Worm (Caenorhabditis elegans) whole organism, L4 larva: ENCODE results near the gene spe-10.

Experiments
- D1046.2 ChIP-seq: fragments of 200-800 bp; sonication (Bioruptor generic); IDR thresholded peaks from 2 replicates; pipeline ENCODE4 v1.3.6; 2022; ENCODE audit warnings: missing genetic modification characterization, missing compliant biosample characterization
- F10B5.3 ChIP-seq: sonication (generic microtip); optimal IDR thresholded peaks from 2 replicates; lab custom pipeline; 2016; ENCODE audit warnings: mild to moderate bottlenecking, missing genetic modification characterization, missing compliant biosample characterization
- F37D6.2 ChIP-seq: sonication (generic microtip); optimal IDR thresholded peaks from 2 replicates; lab custom pipeline; 2016; ENCODE audit warnings: mild to moderate bottlenecking, missing genetic modification characterization, missing compliant biosample characterization
- F44E2.7 ChIP-seq: fragments of 200-800 bp; sonication (Bioruptor generic); IDR thresholded peaks from 2 replicates; pipeline ENCODE4 v2.1.2; 2022; ENCODE audit warnings: missing genetic modification characterization, missing compliant biosample characterization
- T20F7.1 ChIP-seq: fragments of 200-800 bp; sonication (Bioruptor generic); optimal IDR thresholded peaks from 2 replicates; lab custom pipeline; 2018; ENCODE audit warnings: mild to moderate bottlenecking, missing genetic modification characterization, missing compliant biosample characterization
- Y48G9A.11 ChIP-seq: fragments of 200-800 bp; sonication (Bioruptor generic); IDR thresholded peaks from 2 replicates; pipeline ENCODE4 v1.3.6; 2022; ENCODE audit warnings: missing genetic modification reagents, missing genetic modification characterization, missing compliant biosample characterization
- Y75B8A.6 ChIP-seq: fragments of 200-800 bp; sonication (Bioruptor generic); IDR thresholded peaks from 2 replicates; pipeline ENCODE4 v1.3.6; 2022; ENCODE audit warnings: missing genetic modification reagents, missing genetic modification characterization, missing compliant biosample characterization
- ceh-82 ChIP-seq: sonication (generic microtip); optimal IDR thresholded peaks from 2 replicates; lab custom pipeline; 2017; ENCODE audit warnings: missing biosample characterization, missing genetic modification characterization
- cey-2 ChIP-seq: sonication (generic microtip); optimal IDR thresholded peaks from 3 replicates; lab custom pipeline; 2017; ENCODE audit warnings: missing genetic modification characterization, mild to moderate bottlenecking, missing compliant biosample characterization, antibody characterized with exemption, borderline replicate concordance; ENCODE audit not compliant: insufficient read depth
- daf-16 ChIP-seq, 3 experiments: sonication (generic microtip); optimal IDR thresholded peaks; 2 replicates each; lab custom pipeline; 2016 to 2017; ENCODE audit warnings: missing genetic modification characterization in 3 of 3, missing genetic modification reagents in 3 of 3, mild to moderate bottlenecking in 2 of 3, missing compliant biosample characterization in 2 of 3, missing biosample characterization in 1 of 3, moderate library complexity in 1 of 3
- daf-19 ChIP-seq: fragments of 200-800 bp; sonication (Bioruptor generic); conservative IDR thresholded peaks from 2 replicates; pipeline ENCODE4 v1.3.6; 2022; ENCODE audit warnings: missing genetic modification characterization, missing compliant biosample characterization
- daf-8 ChIP-seq: fragments of 200-800 bp; sonication (Bioruptor generic); IDR thresholded peaks from 2 replicates; pipeline ENCODE4 v1.3.6; 2022; ENCODE audit warnings: missing genetic modification characterization, missing compliant biosample characterization
- dmd-6 ChIP-seq: fragments of 200-800 bp; sonication (Bioruptor generic); IDR thresholded peaks from 2 replicates; pipeline ENCODE4 v1.3.6; 2022; ENCODE audit warnings: missing genetic modification reagents, missing genetic modification characterization, missing compliant biosample characterization
- dmd-8 ChIP-seq: fragments of 200-800 bp; sonication (Bioruptor generic); IDR thresholded peaks from 2 replicates; pipeline ENCODE4 v1.3.6; 2022; ENCODE audit warnings: missing genetic modification characterization, missing compliant biosample characterization
- dve-1 ChIP-seq: sonication (generic microtip); optimal IDR thresholded peaks from 2 replicates; lab custom pipeline; 2017; ENCODE audit warnings: antibody characterized with exemption, mild to moderate bottlenecking, missing genetic modification characterization, missing compliant biosample characterization; ENCODE audit not compliant: insufficient read depth
- egl-27 ChIP-seq: sonication (generic microtip); optimal IDR thresholded peaks from 3 replicates; lab custom pipeline; 2017; ENCODE audit warnings: missing biosample characterization, missing genetic modification reagents, missing genetic modification characterization
- egl-43 ChIP-seq: fragments of 200-800 bp; sonication (Bioruptor generic); IDR thresholded peaks from 2 replicates; pipeline ENCODE4 v1.3.6; 2022; ENCODE audit warnings: missing genetic modification reagents, missing genetic modification characterization, missing compliant biosample characterization
- hlh-11 ChIP-seq: fragments of 200-800 bp; sonication (Bioruptor generic); optimal IDR thresholded peaks from 2 replicates; lab custom pipeline; 2018; ENCODE audit warnings: mild to moderate bottlenecking, missing genetic modification characterization, missing compliant biosample characterization
- mxl-3 ChIP-seq: fragments of 200-800 bp; sonication (Bioruptor generic); optimal IDR thresholded peaks from 2 replicates; lab custom pipeline; 2018; ENCODE audit warnings: mild to moderate bottlenecking, missing genetic modification characterization, missing compliant biosample characterization
- nhr-10 ChIP-seq: fragments of 150-350 bp; optimal IDR thresholded peaks from 2 replicates; lab custom pipeline; 2014; ENCODE audit warnings: missing biosample characterization, missing genetic modification characterization
- nhr-102 ChIP-seq: sonication (generic microtip); optimal IDR thresholded peaks from 2 replicates; lab custom pipeline; 2016; ENCODE audit warnings: mild to moderate bottlenecking, missing genetic modification characterization, moderate library complexity, missing compliant biosample characterization
- nhr-25 ChIP-seq: sonication (generic microtip); optimal IDR thresholded peaks from 2 replicates; lab custom pipeline; 2017; ENCODE audit warnings: missing genetic modification characterization, mild to moderate bottlenecking, missing compliant biosample characterization, antibody characterized with exemption, moderate library complexity, borderline replicate concordance; ENCODE audit not compliant: insufficient read depth
- nhr-28 ChIP-seq: fragments of 150-350 bp; optimal IDR thresholded peaks from 2 replicates; lab custom pipeline; 2014; ENCODE audit warnings: missing biosample characterization, missing genetic modification characterization
- nhr-41 ChIP-seq: fragments of 200-800 bp; sonication (Bioruptor generic); IDR thresholded peaks from 2 replicates; pipeline ENCODE4 v1.3.6; 2022; ENCODE audit warnings: missing genetic modification reagents, missing genetic modification characterization, missing compliant biosample characterization
- pqm-1 ChIP-seq: sonication (generic microtip); optimal IDR thresholded peaks from 2 replicates; lab custom pipeline; 2017; ENCODE audit warnings: missing biosample characterization, missing genetic modification characterization
- set-16 ChIP-seq: fragments of 200-800 bp; sonication (Bioruptor generic); IDR thresholded peaks from 2 replicates; pipeline ENCODE4 v1.3.6; 2022; ENCODE audit warnings: missing genetic modification reagents, missing genetic modification characterization, missing compliant biosample characterization
- unc-39 ChIP-seq: sonication (generic microtip); optimal IDR thresholded peaks from 2 replicates; lab custom pipeline; 2017; ENCODE audit warnings: missing biosample characterization, missing genetic modification characterization
- unc-62 ChIP-seq, 3 experiments: fragments of 150-350 bp in 1 of 3; sonication (generic microtip); optimal IDR thresholded peaks in 2 of 3; peaks in 1 of 3; 1 replicate in 1 of 3; 2 replicates in 2 of 3; lab custom pipeline; 2014 to 2017; ENCODE audit warnings: missing biosample characterization in 3 of 3, missing genetic modification characterization in 3 of 3, missing genetic modification reagents in 3 of 3, missing genotype in 1 of 3
- vab-7 ChIP-seq: fragments of 200-800 bp; sonication (Bioruptor generic); IDR thresholded peaks from 2 replicates; pipeline ENCODE4 v1.3.6; 2022; ENCODE audit warnings: missing genetic modification reagents, missing genetic modification characterization, missing compliant biosample characterization
- zip-2 ChIP-seq: fragments of 150-350 bp; optimal IDR thresholded peaks from 2 replicates; lab custom pipeline; 2014; ENCODE audit warnings: missing biosample characterization, missing genetic modification characterization

spe-10 gene

ce11 chrV:10381726-10382125, 2.3 kb upstream of the spe-10 start, which contains the start of gene abu-1:
abu-1 (minus strand) TSS chrV:10381826.
- no peak for TF ChIP-seq egl-27 (tag; lab: Kevin White, UChicago)
- no peak for TF ChIP-seq ceh-82
- TF ChIP-seq nhr-41 (GFP tag; lab: Robert Waterston, UW), result no peak
- TF ChIP-seq set-16 (GFP tag; lab: Robert Waterston, UW), result no peak

ce11 chrV:10382142-10382541, 1.9 kb upstream of the spe-10 start, which contains the start of gene pqn-2:
pqn-2 (plus strand) TSS chrV:10382442.
- TF ChIP-seq nhr-10 (tag; lab: Kevin White, UChicago) (no peak), F44E2.7 (GFP tag; lab: Robert Waterston, UW) (no peak), dmd-8 (GFP tag; lab: Robert Waterston, UW) (no peak), daf-8 (GFP tag; lab: Robert Waterston, UW) (no peak), daf-19 (GFP tag; lab: Robert Waterston, UW) (no peak)

DNA sequence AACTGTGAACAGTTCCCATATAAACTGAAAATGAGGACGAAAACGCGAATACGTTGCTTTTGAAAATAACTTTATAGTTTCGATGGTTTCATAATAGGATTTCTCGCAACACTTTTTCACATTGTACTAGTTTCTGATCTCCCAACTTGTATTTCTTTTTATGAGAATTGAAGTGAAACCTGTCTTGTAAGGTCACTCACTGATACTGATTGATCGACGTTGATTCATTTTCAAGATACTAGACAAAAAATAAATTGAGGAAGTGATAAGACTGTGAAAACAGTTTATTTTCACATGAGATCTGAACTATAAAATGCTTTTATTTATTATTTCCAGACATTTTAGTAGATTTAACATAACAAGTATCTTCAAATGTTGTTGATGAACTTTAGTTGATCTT, 3.4 kb downstream of the spe-10 start:
- TF ChIP-seq unc-62 (GFP tag; optimal IDR thresholded peaks at IDR 0.05 in 1 of 2; lab: Kevin White, UChicago) (peak in 1 of 2 experiments; percentile 2), unc-62 (tag; optimal IDR thresholded peaks at IDR 0.05; lab: Kevin White, UChicago) (no peak), nhr-28 (tag; lab: Kevin White, UChicago) (peak; percentile 31), unc-39 (no peak)

- TF ChIP-seq nhr-102 (tag; lab: Kevin White, UChicago), result no peak
- TF ChIP-seq vab-7 (GFP tag; lab: Robert Waterston, UW), result no peak
- no peak for TF ChIP-seq cey-2
- TF ChIP-seq egl-43, result no peak
- TF ChIP-seq T20F7.1 (GFP tag; lab: Kevin White, UChicago), result no peak
- TF ChIP-seq zip-2, result no peak
- TF ChIP-seq Y75B8A.6 (GFP tag; lab: Robert Waterston, UW), result no peak
- TF ChIP-seq egl-27 (tag; lab: Kevin White, UChicago), result no peak
- TF ChIP-seq nhr-28 (tag; lab: Kevin White, UChicago), result peak; percentile 88
- TF ChIP-seq unc-62 (GFP tag; optimal IDR thresholded peaks at IDR 0.05 in 1 of 2; lab: Kevin White, UChicago), result peak in 1 of 2 experiments; percentile 56
- TF ChIP-seq unc-62 (tag; optimal IDR thresholded peaks at IDR 0.05; lab: Kevin White, UChicago), result no peak
- TF ChIP-seq mxl-3 (GFP tag; lab: Kevin White, UChicago), result peak; percentile 12
- TF ChIP-seq nhr-25 (tag; lab: Kevin White, UChicago), result no peak
- TF ChIP-seq F10B5.3 (tag; lab: Kevin White, UChicago), result no peak
Observed at ce11 chrV:10388318-10388717, 4.3 kb downstream of the spe-10 start, which contains the start of gene AC3.5. AC3.5 (plus strand) TSS chrV:10388527.

DNA sequence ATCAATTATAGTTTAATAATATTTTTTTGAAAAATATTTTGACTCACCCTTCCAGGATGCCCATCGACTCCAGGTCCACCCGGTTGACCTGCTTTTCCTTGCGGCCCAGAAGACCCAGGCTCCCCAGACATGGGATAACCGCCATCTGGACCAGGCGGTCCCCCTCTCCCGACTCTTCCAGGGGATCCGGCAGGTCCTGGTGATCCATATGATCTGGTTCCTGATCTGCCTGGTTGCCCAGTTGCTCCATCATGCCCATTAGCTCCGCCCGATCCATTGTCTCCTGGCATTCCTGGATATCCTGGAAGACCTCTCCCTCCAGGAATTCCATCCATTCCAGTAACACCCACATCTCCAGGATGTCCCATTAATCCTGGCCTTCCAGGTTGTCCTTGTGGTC, 9.7 kb downstream of the spe-10 start:
- TF ChIP-seq F37D6.2 (tag; lab: Kevin White, UChicago) (no peak), set-16 (GFP tag; lab: Robert Waterston, UW) (peak; percentile 87; the same call in 1 of the 2 replicates)

ce11 chrV:10395173-10395766, 11.2 kb downstream of the spe-10 start, which contains the start of the genes col-151 and ugt-1:
col-151 (minus strand) TSS chrV:10395223.
ugt-1 (plus strand) TSS chrV:10395663.
- TF ChIP-seq Y48G9A.11 (GFP tag; lab: Robert Waterston, UW) (no peak), hlh-11 (peak; percentile 15), daf-16 (GFP tag; optimal IDR thresholded peaks at IDR 0.05; lab: Kevin White, UChicago) (no peak), daf-16 (tag; optimal IDR thresholded peaks at IDR 0.05; lab: Kevin White, UChicago) (peak; percentile 41), D1046.2 (GFP tag; lab: Robert Waterston, UW) (no peak), dve-1 (peak; percentile 34), pqm-1 (tag; lab: Kevin White, UChicago) (peak; percentile 67), zip-2 (no peak), dmd-6 (GFP tag; lab: Robert Waterston, UW) (peak; percentile 46), nhr-28 (tag; lab: Kevin White, UChicago) (peak; percentile 63), Y75B8A.6 (GFP tag; lab: Robert Waterston, UW) (no peak)
